Fruit fly (Drosophila melanogaster) whole organism, wandering third instar larva: Measurements from ENCODE around the gene CG17294.

Experiments used
- Abd-B ChIP-seq: fragments of >200 bp; optimal IDR thresholded peaks from 2 replicates; lab custom pipeline; 2017; ENCODE audit warnings: missing biosample characterization, missing genetic modification characterization
- CG32264 ChIP-seq: fragments of 200-800 bp; sonication (Bioruptor generic); optimal IDR thresholded peaks from 2 replicates; lab custom pipeline; 2016; ENCODE audit warnings: missing biosample characterization, missing genetic modification characterization
- CG9705 ChIP-seq: fragments of 200-800 bp; sonication (Bioruptor generic); optimal IDR thresholded peaks from 2 replicates; lab custom pipeline; 2018; ENCODE audit warnings: missing biosample characterization, mild to moderate bottlenecking, missing genetic modification characterization
- CrebA ChIP-seq: fragments of 200-800 bp; sonication (Bioruptor generic); optimal IDR thresholded peaks from 2 replicates; lab custom pipeline; 2016; ENCODE audit warnings: missing biosample characterization, mild to moderate bottlenecking, missing genetic modification characterization, borderline replicate concordance
- Dfd ChIP-seq: fragments of >200 bp; optimal IDR thresholded peaks from 2 replicates; lab custom pipeline; 2017; ENCODE audit warnings: missing biosample characterization, missing genetic modification characterization
- Dif ChIP-seq: fragments of 200-275, 200-300 bp; sonication (Bioruptor generic); optimal IDR thresholded peaks from 2 replicates; lab custom pipeline; 2018; ENCODE audit warnings: missing biosample characterization, missing genetic modification characterization; ENCODE audit not compliant: partially characterized antibody
- GATAd ChIP-seq: sonication (Bioruptor generic); optimal IDR thresholded peaks from 2 replicates; lab custom pipeline; 2016; ENCODE audit warnings: missing biosample characterization, missing genetic modification characterization
- HLH106 ChIP-seq: fragments of 200-800 bp; optimal IDR thresholded peaks from 3 replicates; lab custom pipeline; 2019; ENCODE audit warnings: missing biosample characterization, mild to moderate bottlenecking, missing genetic modification characterization, moderate library complexity
- Hnf4 ChIP-seq: fragments of 200-800 bp; sonication (Bioruptor generic); optimal IDR thresholded peaks from 2 replicates; lab custom pipeline; 2016; ENCODE audit warnings: missing biosample characterization, mild to moderate bottlenecking, missing genetic modification characterization
- Hr78 ChIP-seq: fragments of >200 bp; optimal IDR thresholded peaks from 2 replicates; lab custom pipeline; 2017; ENCODE audit warnings: missing biosample characterization, missing genetic modification characterization
- Hr83 ChIP-seq: fragments of 200-300 bp; sonication (Bioruptor generic); optimal IDR thresholded peaks from 2 replicates; lab custom pipeline; 2016; ENCODE audit warnings: missing biosample characterization, mild to moderate bottlenecking, missing genetic modification characterization, moderate library complexity; ENCODE audit not compliant: poor library complexity, severe bottlenecking
- Jra ChIP-seq: sonication (Bioruptor generic); optimal IDR thresholded peaks from 2 replicates; lab custom pipeline; 2016; ENCODE audit warnings: missing biosample characterization, missing genetic modification characterization
- Mio ChIP-seq: sonication (Bioruptor generic); optimal IDR thresholded peaks from 2 replicates; lab custom pipeline; 2016; ENCODE audit warnings: missing biosample characterization, missing genetic modification characterization
- Myc ChIP-seq: fragments of >200 bp; optimal IDR thresholded peaks from 2 replicates; lab custom pipeline; 2017
- N ChIP-seq: fragments of >200 bp; optimal IDR thresholded peaks from 2 replicates; lab custom pipeline; 2018; ENCODE audit warnings: missing biosample characterization, missing external identifiers, missing genetic modification characterization
- OdsH ChIP-seq: fragments of 200-800 bp; sonication (Bioruptor generic); optimal IDR thresholded peaks from 2 replicates; lab custom pipeline; 2016; ENCODE audit warnings: missing biosample characterization, mild to moderate bottlenecking, missing genetic modification characterization
- Rel ChIP-seq, 2 experiments: fragments of 200-800 bp; sonication (Bioruptor generic) in 1 of 2; optimal IDR thresholded peaks; 2 replicates in 1 of 2; 3 replicates in 1 of 2; lab custom pipeline; 2016 to 2019; ENCODE audit warnings: mild to moderate bottlenecking in 2 of 2, missing biosample characterization in 2 of 2, missing genetic modification characterization in 2 of 2, moderate library complexity in 1 of 2
- Sp1 ChIP-seq: fragments of 200-800 bp; sonication (Bioruptor generic); optimal IDR thresholded peaks from 3 replicates; lab custom pipeline; 2019; ENCODE audit warnings: missing biosample characterization, mild to moderate bottlenecking, missing genetic modification characterization, moderate library complexity
- Vsx2 ChIP-seq: fragments of 200-300, 225-300 bp; sonication (Bioruptor generic); optimal IDR thresholded peaks from 2 replicates; lab custom pipeline; 2018; ENCODE audit warnings: missing biosample characterization, missing genetic modification characterization; ENCODE audit not compliant: partially characterized antibody
- br ChIP-seq: fragments of 200-800 bp; sonication (Bioruptor generic); optimal IDR thresholded peaks from 2 replicates; lab custom pipeline; 2016; ENCODE audit warnings: missing biosample characterization, missing genetic modification characterization
- brk ChIP-seq: fragments of 200-800 bp; sonication (Bioruptor generic); optimal IDR thresholded peaks from 2 replicates; lab custom pipeline; 2016; ENCODE audit warnings: missing biosample characterization, mild to moderate bottlenecking, missing genetic modification characterization
- dl ChIP-seq, 2 experiments: fragments of 175-275, 200-275 bp in 1 of 2; fragments of 200-275 bp in 1 of 2; sonication (Bioruptor generic); optimal IDR thresholded peaks; lab custom pipeline; 2018; ENCODE audit warnings: mild to moderate bottlenecking in 2 of 2, missing biosample characterization in 2 of 2, missing genetic modification characterization in 2 of 2, moderate library complexity in 2 of 2; ENCODE audit not compliant: partially characterized antibody in 2 of 2, insufficient read depth in 1 of 2
- dmrt93B ChIP-seq: fragments of 200-800 bp; sonication (Bioruptor generic); optimal IDR thresholded peaks from 2 replicates; lab custom pipeline; 2018; ENCODE audit warnings: missing biosample characterization, mild to moderate bottlenecking, missing genetic modification characterization
- dsf ChIP-seq: sonication (Bioruptor generic); optimal IDR thresholded peaks from 2 replicates; lab custom pipeline; 2016; ENCODE audit warnings: missing biosample characterization, missing genetic modification characterization, borderline replicate concordance
- ey ChIP-seq: fragments of 200-800 bp; sonication (Bioruptor generic); optimal IDR thresholded peaks from 2 replicates; lab custom pipeline; 2016; ENCODE audit warnings: missing biosample characterization, missing genetic modification characterization
- foxo ChIP-seq, 2 experiments: fragments of 200-800 bp; sonication (Bioruptor generic); optimal IDR thresholded peaks; 2 replicates in 1 of 2; 3 replicates in 1 of 2; lab custom pipeline; 2016 to 2017; ENCODE audit warnings: missing biosample characterization in 2 of 2, missing genetic modification characterization in 2 of 2
- fru ChIP-seq: fragments of 200-800 bp; sonication (Bioruptor generic); optimal IDR thresholded peaks from 3 replicates; lab custom pipeline; 2016; ENCODE audit warnings: missing biosample characterization, mild to moderate bottlenecking, missing genetic modification characterization
- h ChIP-seq: fragments of 200-800 bp; sonication (Bioruptor generic); optimal IDR thresholded peaks from 3 replicates; lab custom pipeline; 2016; ENCODE audit warnings: missing biosample characterization, mild to moderate bottlenecking, missing genetic modification characterization
- jim ChIP-seq: fragments of 175-275, 200-325 bp; sonication (Bioruptor generic); optimal IDR thresholded peaks from 2 replicates; lab custom pipeline; 2016; ENCODE audit warnings: missing biosample characterization, mild to moderate bottlenecking, missing genetic modification characterization
- lola ChIP-seq: fragments of >200 bp; optimal IDR thresholded peaks from 2 replicates; lab custom pipeline; 2017; ENCODE audit warnings: missing biosample characterization, missing genetic modification characterization
- pan ChIP-seq: fragments of >200 bp; optimal IDR thresholded peaks from 2 replicates; lab custom pipeline; 2017
- psq ChIP-seq: fragments of 200-800 bp; sonication (Bioruptor generic); optimal IDR thresholded peaks from 3 replicates; lab custom pipeline; 2017; ENCODE audit warnings: missing biosample characterization, mild to moderate bottlenecking, missing genetic modification characterization, moderate library complexity
- rgr ChIP-seq: fragments of 200-800 bp; sonication (Bioruptor generic); optimal IDR thresholded peaks from 3 replicates; lab custom pipeline; 2016; ENCODE audit warnings: missing biosample characterization, mild to moderate bottlenecking, missing genetic modification characterization
- sage ChIP-seq: fragments of 200-800 bp; sonication (Bioruptor generic); optimal IDR thresholded peaks from 2 replicates; lab custom pipeline; 2016; ENCODE audit warnings: missing biosample characterization, mild to moderate bottlenecking, missing genetic modification characterization
- sv ChIP-seq: fragments of 200-800 bp; sonication (Bioruptor generic); optimal IDR thresholded peaks from 3 replicates; lab custom pipeline; 2016; ENCODE audit warnings: missing biosample characterization, missing genetic modification characterization
- tai ChIP-seq: sonication (Bioruptor generic); optimal IDR thresholded peaks from 2 replicates; lab custom pipeline; 2016; ENCODE audit warnings: missing biosample characterization, missing genetic modification characterization
- usp ChIP-seq: fragments of >200 bp; optimal IDR thresholded peaks from 2 replicates; lab custom pipeline; 2017; ENCODE audit warnings: missing biosample characterization, missing genetic modification characterization
- woc ChIP-seq: sonication (Bioruptor generic); optimal IDR thresholded peaks from 2 replicates; lab custom pipeline; 2016; ENCODE audit warnings: missing biosample characterization, mild to moderate bottlenecking, missing genetic modification characterization

Gene CG17294

dm6 chr2L:8423460-8424089 is 46.7 kb downstream of the CG17294 start:
- peak; percentile 23 for TF ChIP-seq rgr (GFP tag; lab: Kevin White, UChicago)
- TF ChIP-seq CrebA (GFP tag; lab: Kevin White, UChicago), result no peak
- TF ChIP-seq h (GFP tag; lab: Kevin White, UChicago), result peak; percentile 68
- TF ChIP-seq fru (GFP tag; lab: Kevin White, UChicago), result peak; percentile 49
- peak; percentile 9 for TF ChIP-seq sage (GFP tag; lab: Kevin White, UChicago)
- TF ChIP-seq CG32264 (GFP tag; lab: Kevin White, UChicago), result no peak
- TF ChIP-seq woc, result no peak
- TF ChIP-seq Dfd, result no peak
- peak; percentile 32 for TF ChIP-seq psq (GFP tag; lab: Kevin White, UChicago)
- no peak for TF ChIP-seq Rel (GFP tag; optimal IDR thresholded peaks at IDR 0.05; lab: Kevin White, UChicago)
- no peak for TF ChIP-seq Rel (tag; optimal IDR thresholded peaks at IDR 0.05; lab: Kevin White, UChicago)
- no peak for TF ChIP-seq Vsx2 (GFP tag; lab: Kevin White, UChicago)
- peak; percentile 59 for TF ChIP-seq Hnf4 (GFP tag; lab: Kevin White, UChicago)
- no peak for TF ChIP-seq pan (lab: Kevin White, UChicago)
- TF ChIP-seq tai (GFP tag; lab: Kevin White, UChicago), result peak; percentile 33
- TF ChIP-seq CG9705 (GFP tag; lab: Kevin White, UChicago), result no peak
- no peak for TF ChIP-seq HLH106 (tag; lab: Kevin White, UChicago)
- TF ChIP-seq Abd-B (GFP tag; lab: Kevin White, UChicago), result no peak
- peak; percentile 59 for TF ChIP-seq Myc (lab: Kevin White, UChicago)
- TF ChIP-seq GATAd (GFP tag; lab: Kevin White, UChicago), result no peak
- no peak for TF ChIP-seq brk (GFP tag; lab: Kevin White, UChicago)
- TF ChIP-seq jim (GFP tag; lab: Kevin White, UChicago), result no peak
- TF ChIP-seq dl (GFP tag; optimal IDR thresholded peaks at IDR 0.05; lab: Kevin White, UChicago; ENCODE audit: insufficient read depth in 1 of 2, partially characterized antibody in 2 of 2), result no peak
- no peak for TF ChIP-seq sv
- no peak for TF ChIP-seq Mio (GFP tag; lab: Kevin White, UChicago)
- no peak for TF ChIP-seq Sp1
- TF ChIP-seq OdsH (GFP tag; lab: Kevin White, UChicago), result peak; percentile 43
- no peak for TF ChIP-seq N
- no peak for TF ChIP-seq usp (GFP tag; lab: Kevin White, UChicago)
- TF ChIP-seq Dif, result no peak
- TF ChIP-seq ey (GFP tag; lab: Kevin White, UChicago), result no peak
- TF ChIP-seq Hr83, result peak; percentile 31
- no peak for TF ChIP-seq foxo (GFP tag; optimal IDR thresholded peaks at IDR 0.05; lab: Kevin White, UChicago)
- no peak for TF ChIP-seq lola (GFP tag; lab: Kevin White, UChicago)
- TF ChIP-seq Jra (GFP tag; lab: Kevin White, UChicago), result no peak
- no peak for TF ChIP-seq Hr78 (GFP tag; lab: Kevin White, UChicago)
- no peak for TF ChIP-seq dmrt93B (GFP tag; lab: Kevin White, UChicago)
- peak; percentile 26 for TF ChIP-seq br
- no peak for TF ChIP-seq dsf (GFP tag; lab: Kevin White, UChicago)
- TF ChIP-seq, all 38 proteins: peak for 11

- TF ChIP-seq Rel (GFP tag; optimal IDR thresholded peaks at IDR 0.05; lab: Kevin White, UChicago) (no peak), Rel (tag; optimal IDR thresholded peaks at IDR 0.05; lab: Kevin White, UChicago) (peak; percentile 8), h (GFP tag; lab: Kevin White, UChicago) (peak; percentile 6), brk (GFP tag; lab: Kevin White, UChicago) (peak; percentile 38), Mio (GFP tag; lab: Kevin White, UChicago) (no peak)
These were observed 47.2 kb downstream of the CG17294 start for dm6 chr2L:8424090-8424470.
